Worm (Caenorhabditis elegans): ENCODE results near the gene hch-1.

DNA sequence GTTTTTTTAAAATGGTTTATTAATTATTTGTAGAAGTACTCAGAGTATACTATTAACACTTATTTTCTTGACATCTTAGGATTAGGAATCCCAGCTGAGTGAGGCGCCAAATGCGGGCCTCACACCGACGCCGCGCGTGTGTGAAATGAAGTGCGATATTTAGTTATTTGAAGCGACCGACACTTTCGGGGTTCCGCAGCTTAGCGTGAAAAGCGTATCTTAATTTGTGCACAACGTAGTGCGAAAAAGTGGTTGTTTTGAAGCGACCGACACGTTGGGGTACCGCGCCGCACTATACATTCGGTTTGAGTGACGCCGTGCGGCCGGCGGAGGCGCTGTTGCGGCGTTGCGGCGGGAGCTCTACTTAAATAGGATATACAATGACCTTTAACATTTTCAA lies 5.2 kb upstream of the hch-1 start:
- no peak for TF ChIP-seq fkh-10 (GFP tag; optimal IDR thresholded peaks at IDR 0.05)
- TF ChIP-seq unc-86 (tag; optimal IDR thresholded peaks at IDR 0.05) = no peak
- TF ChIP-seq unc-62 (GFP tag; optimal IDR thresholded peaks at IDR 0.05) = no peak
- TF ChIP-seq xbp-1 (tag; optimal IDR thresholded peaks at IDR 0.05) = no peak
- no peak for TF ChIP-seq ztf-4 (tag; optimal IDR thresholded peaks at IDR 0.05)
- TF ChIP-seq pag-3 (tag; optimal IDR thresholded peaks at IDR 0.05; ENCODE audit: borderline replicate concordance, insufficient read depth) = no peak
- TF ChIP-seq lin-39 (tag; optimal IDR thresholded peaks at IDR 0.05) = no peak
- TF ChIP-seq snpc-4 (tag; optimal IDR thresholded peaks at IDR 0.05) = peak; percentile 74
- no peak for TF ChIP-seq lsy-2 (tag; optimal IDR thresholded peaks at IDR 0.05)
- no peak for TF ChIP-seq fos-1 (tag; optimal IDR thresholded peaks at IDR 0.05)
